Worm (Caenorhabditis elegans): Measurements from ENCODE around the gene glb-6.

ce11 chrV:5587955-5588354 is 17.6 kb upstream of the glb-6 start:
- TF ChIP-seq pqm-1 (tag; optimal IDR thresholded peaks at IDR 0.05), result no peak
- no peak for TF ChIP-seq K09A11.1 (tag; optimal IDR thresholded peaks at IDR 0.05; ENCODE audit: insufficient read depth)
- no peak for TF ChIP-seq pag-3 (tag; optimal IDR thresholded peaks at IDR 0.05; ENCODE audit: borderline replicate concordance)
- TF ChIP-seq ceh-45 (GFP tag; IDR thresholded peaks at IDR 0.05), result no peak
- no peak for TF ChIP-seq ceh-34 (tag; optimal IDR thresholded peaks at IDR 0.05)
- no peak for TF ChIP-seq ama-1 (optimal IDR thresholded peaks at IDR 0.05)
- no peak for TF ChIP-seq ceh-9 (tag; optimal IDR thresholded peaks at IDR 0.05)
